Fruit fly (Drosophila melanogaster): ENCODE data around the gene mib2.

The mib2 gene

DNA sequence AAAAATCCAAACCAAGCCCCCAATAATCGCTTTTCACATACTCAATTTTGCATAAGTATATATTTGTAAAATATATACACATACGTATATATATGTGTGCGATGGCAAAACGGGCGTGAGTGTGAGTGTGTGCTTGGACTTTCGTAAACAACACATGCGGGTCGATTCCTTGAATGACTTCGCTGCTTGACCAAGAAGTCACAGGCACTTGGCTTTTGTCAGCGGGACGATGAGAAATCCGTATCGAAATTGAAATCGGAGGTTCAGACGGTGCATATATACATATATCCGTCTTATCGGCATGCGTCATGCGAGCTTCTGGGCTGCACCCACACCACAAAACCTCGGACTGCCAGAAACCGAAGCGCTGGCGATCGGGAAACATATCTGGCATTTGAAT lies 769 bp downstream of the mib2 start:
- TF ChIP-seq svp (GFP tag) (peak; percentile 90), cyc (GFP tag; optimal IDR thresholded peaks at IDR 0.05) (no peak), CG6276 (GFP tag; optimal IDR thresholded peaks at IDR 0.05) (no peak), Eip93F (GFP tag; optimal IDR thresholded peaks at IDR 0.05) (peak; percentile 37), Sox15 (GFP tag; optimal IDR thresholded peaks at IDR 0.05) (no peak), CG3919 (GFP tag; optimal IDR thresholded peaks at IDR 0.05) (no peak), CG11294 (GFP tag; IDR thresholded peaks at IDR 0.05) (no peak), CG7368 (GFP tag; optimal IDR thresholded peaks at IDR 0.05) (no peak), Hr39 (GFP tag; optimal IDR thresholded peaks at IDR 0.05) (no peak), lz (GFP tag; optimal IDR thresholded peaks at IDR 0.05) (no peak), achi (GFP tag; optimal IDR thresholded peaks at IDR 0.05) (no peak), CG15336 (GFP tag; IDR thresholded peaks at IDR 0.05) (no peak), net (GFP tag; optimal IDR thresholded peaks at IDR 0.05) (no peak), spab (GFP tag; optimal IDR thresholded peaks at IDR 0.05) (no peak), Sox102F (GFP tag; optimal IDR thresholded peaks at IDR 0.05) (no peak)

- TF ChIP-seq Met (GFP tag; optimal IDR thresholded peaks at IDR 0.05) (no peak), acj6 (GFP tag; optimal IDR thresholded peaks at IDR 0.05) (peak; percentile 10), Lpt (GFP tag; optimal IDR thresholded peaks at IDR 0.05) (peak; percentile 51), Eip78C (GFP tag) (peak; percentile 82), pdm3 (GFP tag; optimal IDR thresholded peaks at IDR 0.05) (peak; percentile 31), achi (GFP tag; optimal IDR thresholded peaks at IDR 0.05) (peak; percentile 8), ss (GFP tag; optimal IDR thresholded peaks at IDR 0.05) (peak in 1 of 2 experiments; percentile 7), svp (GFP tag) (peak; percentile 54), spab (GFP tag; optimal IDR thresholded peaks at IDR 0.05) (no peak), CG8319 (GFP tag; optimal IDR thresholded peaks at IDR 0.05) (no peak), CG9139 (GFP tag; optimal IDR thresholded peaks at IDR 0.05) (no peak), CG8632 (GFP tag; optimal IDR thresholded peaks at IDR 0.05) (peak; percentile 14), salr (GFP tag; optimal IDR thresholded peaks at IDR 0.05) (no peak), Sox102F (GFP tag; optimal IDR thresholded peaks at IDR 0.05) (no peak), eg (GFP tag; IDR thresholded peaks at IDR 0.05) (no peak), Ets96B (tag; optimal IDR thresholded peaks at IDR 0.05) (no peak), CG34406 (GFP tag; optimal IDR thresholded peaks at IDR 0.05) (no peak), CG1621 (tag; optimal IDR thresholded peaks at IDR 0.05) (peak; percentile 48), CG32006 (GFP tag; optimal IDR thresholded peaks at IDR 0.05) (peak; percentile 34), CG3919 (GFP tag; optimal IDR thresholded peaks at IDR 0.05) (peak; percentile 11), Sox15 (GFP tag; optimal IDR thresholded peaks at IDR 0.05) (no peak), esn (GFP tag; optimal IDR thresholded peaks at IDR 0.05) (peak; percentile 14), CG6276 (GFP tag; optimal IDR thresholded peaks at IDR 0.05) (peak; percentile 1), CG11762 (GFP tag; optimal IDR thresholded peaks at IDR 0.05; ENCODE audit: insufficient read depth) (no peak), CG6854 (GFP tag; optimal IDR thresholded peaks at IDR 0.05) (no peak)
These were observed 2.0 kb downstream of the mib2 start for dm6 chr2L:19036105-19036714.

DNA sequence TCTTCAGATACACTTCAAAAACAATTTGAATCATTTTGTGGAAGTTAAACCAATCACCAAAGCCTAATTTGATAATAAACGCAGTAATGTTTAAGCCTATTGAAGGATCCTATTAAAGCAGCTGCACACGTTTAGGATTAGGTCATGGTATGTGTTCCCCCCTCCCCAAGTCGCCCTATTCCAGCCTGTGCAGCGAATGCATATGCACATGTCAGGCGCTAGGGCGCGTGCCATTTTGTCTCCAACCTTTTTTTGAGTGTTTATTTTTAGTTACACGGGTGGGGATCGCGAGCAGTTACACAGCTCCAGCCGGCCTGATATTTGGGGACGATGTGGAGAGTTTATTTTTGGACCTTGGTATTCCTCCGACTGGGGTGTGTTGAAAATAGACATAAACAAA lies 2.8 kb downstream of the mib2 start:
- TF ChIP-seq CG6808 (GFP tag; optimal IDR thresholded peaks at IDR 0.05) (no peak), Eip78C (GFP tag) (peak; percentile 58)

DNA sequence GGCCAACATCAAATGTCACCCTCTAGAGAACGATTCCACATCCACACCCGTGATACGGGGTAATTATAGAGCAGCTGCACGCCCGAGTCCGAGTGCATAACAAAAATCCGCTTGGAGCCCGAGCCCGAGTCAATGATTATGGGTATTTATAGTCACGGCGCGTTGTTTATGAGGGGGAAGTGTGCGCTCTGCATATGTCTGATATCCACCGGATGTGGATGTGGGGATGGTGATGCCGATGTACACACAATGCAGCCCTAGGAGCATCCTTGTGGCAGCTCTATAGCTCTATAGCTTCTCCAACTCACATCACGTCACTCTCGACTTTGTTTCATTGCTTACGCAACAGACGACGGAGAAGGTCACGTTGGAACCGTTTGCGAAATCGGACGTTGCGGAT lies 3.2 kb downstream of the mib2 start:
- TF ChIP-seq Met (GFP tag; optimal IDR thresholded peaks at IDR 0.05), result no peak
- TF ChIP-seq CG8319 (GFP tag; optimal IDR thresholded peaks at IDR 0.05), result no peak
- TF ChIP-seq esn (GFP tag; optimal IDR thresholded peaks at IDR 0.05), result no peak
- TF ChIP-seq net (GFP tag; optimal IDR thresholded peaks at IDR 0.05), result peak; percentile 4
- no peak for TF ChIP-seq Ets21C (GFP tag; optimal IDR thresholded peaks at IDR 0.05)
- no peak for TF ChIP-seq CG9139 (GFP tag; optimal IDR thresholded peaks at IDR 0.05)
- no peak for TF ChIP-seq svp (GFP tag)
- TF ChIP-seq Eip78C (GFP tag), result peak; percentile 35
- TF ChIP-seq CG34406 (GFP tag; optimal IDR thresholded peaks at IDR 0.05), result no peak
- no peak for TF ChIP-seq dsx (GFP tag; optimal IDR thresholded peaks at IDR 0.05; ENCODE audit: poor library complexity, severe bottlenecking)
